Fruit fly (Drosophila melanogaster) whole organism, adult: Measurements from ENCODE around the gene elfless.

Experiments
- CG11617 ChIP-seq: fragments of 200-800 bp; sonication (Bioruptor generic); optimal IDR thresholded peaks from 2 replicates; lab custom pipeline; 2017; ENCODE audit warnings: mild to moderate bottlenecking, missing biosample characterization, missing genetic modification reagents, missing genetic modification characterization
- CG12768 ChIP-seq: fragments of 200-800 bp; sonication (Bioruptor generic); optimal IDR thresholded peaks from 2 replicates; lab custom pipeline; 2017; ENCODE audit warnings: missing biosample characterization, missing genetic modification characterization, mild to moderate bottlenecking, moderate library complexity, missing genetic modification reagents
- CG14711 ChIP-seq: fragments of 200-800 bp; sonication (Bioruptor generic); optimal IDR thresholded peaks from 2 replicates; lab custom pipeline; 2018; ENCODE audit warnings: missing biosample characterization, mild to moderate bottlenecking, missing genetic modification characterization, moderate library complexity
- CG1620 ChIP-seq: fragments of 200-800 bp; sonication (Bioruptor generic); optimal IDR thresholded peaks from 2 replicates; lab custom pipeline; 2016; ENCODE audit warnings: missing biosample characterization, missing genetic modification characterization
- CG33017 ChIP-seq: fragments of 200-800 bp; sonication (Bioruptor generic); optimal IDR thresholded peaks from 2 replicates; lab custom pipeline; 2018; ENCODE audit warnings: missing biosample characterization, mild to moderate bottlenecking, missing genetic modification characterization, moderate library complexity
- CG5204 ChIP-seq: fragments of 200-800 bp; sonication (Bioruptor generic); optimal IDR thresholded peaks from 2 replicates; lab custom pipeline; 2016; ENCODE audit warnings: missing biosample characterization, missing genetic modification characterization
- CG7045 ChIP-seq: fragments of 200-800 bp; sonication (Bioruptor generic); optimal IDR thresholded peaks from 2 replicates; lab custom pipeline; 2017; ENCODE audit warnings: missing biosample characterization, mild to moderate bottlenecking, missing genetic modification characterization
- CG7101 ChIP-seq: fragments of 200-800 bp; sonication (Bioruptor generic); optimal IDR thresholded peaks from 2 replicates; lab custom pipeline; 2018; ENCODE audit warnings: missing biosample characterization, mild to moderate bottlenecking, missing genetic modification characterization, moderate library complexity
- Clk ChIP-seq: fragments of 200-800 bp; sonication (Bioruptor generic); optimal IDR thresholded peaks from 2 replicates; lab custom pipeline; 2017; ENCODE audit warnings: missing biosample characterization, missing genetic modification characterization
- Crg-1 ChIP-seq: fragments of 200-800 bp; sonication (Bioruptor generic); optimal IDR thresholded peaks from 2 replicates; lab custom pipeline; 2016; ENCODE audit warnings: missing biosample characterization, missing genetic modification characterization
- Hr96 ChIP-seq: fragments of 200-800 bp; sonication (Bioruptor generic); optimal IDR thresholded peaks from 2 replicates; lab custom pipeline; 2016; ENCODE audit warnings: missing biosample characterization, missing genetic modification characterization
- Mnt ChIP-seq: fragments of 200-800 bp; sonication (Bioruptor generic); optimal IDR thresholded peaks from 2 replicates; lab custom pipeline; 2016; ENCODE audit warnings: missing biosample characterization, mild to moderate bottlenecking, missing genetic modification characterization
- bab1 ChIP-seq: fragments of 200-800 bp; sonication (Bioruptor generic); optimal IDR thresholded peaks from 3 replicates; lab custom pipeline; 2019; ENCODE audit warnings: missing biosample characterization, mild to moderate bottlenecking, missing genetic modification characterization, moderate library complexity
- cic ChIP-seq: fragments of 200-800 bp; sonication (Bioruptor generic); optimal IDR thresholded peaks from 2 replicates; lab custom pipeline; 2017; ENCODE audit warnings: missing biosample characterization, mild to moderate bottlenecking, missing genetic modification characterization, moderate library complexity
- cnc ChIP-seq, 2 experiments: fragments of >200 bp; optimal IDR thresholded peaks; 2 replicates each; lab custom pipeline; 2017
- kay ChIP-seq: fragments of 200-800 bp; sonication (Bioruptor generic); peaks from one replicate; lab custom pipeline; 2016; ENCODE audit warnings: missing biosample characterization, missing genetic modification characterization, borderline replicate concordance
- ovo ChIP-seq: fragments of 200-800 bp; sonication (Bioruptor generic); optimal IDR thresholded peaks from 2 replicates; lab custom pipeline; 2016; ENCODE audit warnings: missing biosample characterization, missing genetic modification characterization
- pad ChIP-seq: fragments of 200-800 bp; sonication (Bioruptor generic); optimal IDR thresholded peaks from 3 replicates; lab custom pipeline; 2017; ENCODE audit warnings: missing biosample characterization, missing genetic modification characterization, mild to moderate bottlenecking, moderate library complexity, missing genetic modification reagents
- tj ChIP-seq: fragments of 200-800 bp; sonication (Bioruptor generic); optimal IDR thresholded peaks from 3 replicates; lab custom pipeline; 2017; ENCODE audit warnings: missing biosample characterization, mild to moderate bottlenecking, missing genetic modification characterization, moderate library complexity
- toe ChIP-seq: fragments of 200-800 bp; sonication (Bioruptor generic); optimal IDR thresholded peaks from 2 replicates; lab custom pipeline; 2016; ENCODE audit warnings: missing biosample characterization, missing genetic modification characterization

The elfless gene

DNA sequence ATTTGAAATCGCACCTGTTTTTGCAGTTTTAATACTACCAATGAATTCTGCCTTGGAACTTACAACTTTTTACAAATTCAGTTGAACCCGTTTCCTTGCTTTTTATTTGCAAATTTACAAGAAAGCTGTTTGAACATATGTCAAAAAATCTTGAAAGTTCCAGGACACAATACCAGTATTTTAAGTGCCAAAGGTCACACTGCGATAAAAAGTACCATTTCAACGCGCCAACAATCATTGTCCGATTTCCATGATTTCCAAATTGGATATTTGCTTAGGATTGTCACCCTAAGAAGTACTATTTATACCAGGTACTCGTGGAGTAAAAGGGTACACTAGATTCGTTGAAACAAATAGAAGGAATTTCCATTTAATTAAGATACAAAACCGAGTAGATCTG, at the start of gene elfless:
Gene elfless, minus strand, starts transcription at position 101 of the 400 bp plus-strand sequence.
- TF ChIP-seq bab1: no peak

DNA sequence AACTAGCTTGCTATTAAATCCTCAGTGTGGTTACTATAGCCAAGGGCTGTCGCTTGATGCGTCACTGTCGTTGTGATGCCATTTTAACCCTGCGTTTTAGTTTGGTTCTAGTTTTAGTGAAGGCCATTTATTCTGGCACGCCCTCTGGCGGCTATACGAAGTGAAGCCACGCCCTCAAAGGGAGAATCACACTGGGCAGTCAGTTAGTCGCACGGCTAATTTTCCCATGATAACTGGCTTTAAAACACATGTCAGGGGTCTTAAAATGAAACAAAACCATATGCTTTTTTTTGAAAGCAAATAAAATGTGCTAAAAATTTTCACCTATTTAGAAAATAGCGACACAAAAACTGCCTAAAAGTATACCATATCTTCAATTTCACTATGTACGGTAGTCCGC, 21.5 kb upstream of the elfless start:
- TF ChIP-seq CG7045 (GFP tag; lab: Kevin White, UChicago) (no peak), tj (GFP tag; lab: Kevin White, UChicago) (no peak), CG1620 (GFP tag; lab: Kevin White, UChicago) (no peak), CG33017 (tag; lab: Kevin White, UChicago) (no peak), CG5204 (GFP tag; lab: Kevin White, UChicago) (no peak), Mnt (GFP tag; lab: Kevin White, UChicago) (no peak), CG14711 (tag; lab: Kevin White, UChicago) (no peak), CG11617 (GFP tag; lab: Kevin White, UChicago) (no peak), kay (GFP tag; lab: Kevin White, UChicago) (no peak), pad (GFP tag; lab: Kevin White, UChicago) (no peak), Clk (no peak), Crg-1 (GFP tag; lab: Kevin White, UChicago) (no peak), CG12768 (GFP tag; lab: Kevin White, UChicago) (no peak), ovo (GFP tag; lab: Kevin White, UChicago) (no peak), toe (no peak), Hr96 (GFP tag; lab: Kevin White, UChicago) (no peak), CG7101 (no peak), cnc (optimal IDR thresholded peaks at IDR 0.05; lab: Kevin White, UChicago) (no peak)

DNA sequence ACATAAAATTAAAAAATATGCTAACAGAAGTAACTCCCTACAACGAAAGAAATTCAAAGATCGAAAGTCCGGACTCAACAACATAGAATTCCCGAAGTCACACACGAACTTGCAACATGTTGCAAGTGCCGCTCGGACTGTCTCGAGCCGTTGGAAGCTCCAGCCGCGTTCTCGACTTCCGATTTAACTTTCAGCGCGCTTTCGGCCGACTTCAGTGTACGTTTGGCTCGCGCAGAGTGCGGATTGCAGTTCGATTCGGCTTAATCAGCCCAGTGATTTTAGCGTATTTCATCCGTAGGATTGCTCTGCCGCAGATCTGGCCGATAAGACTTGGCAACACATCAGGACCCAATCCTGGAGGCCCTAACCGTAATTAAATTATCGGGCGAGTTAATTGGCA, 893 bp upstream of the elfless start, which contains the start of gene rdo:
Gene rdo, plus strand, starts transcription at position 213 of the 400 bp plus-strand sequence.
- no peak for TF ChIP-seq CG11617 (GFP tag; lab: Kevin White, UChicago)
- no peak for TF ChIP-seq toe
- TF ChIP-seq Mnt (GFP tag; lab: Kevin White, UChicago): no peak

DNA sequence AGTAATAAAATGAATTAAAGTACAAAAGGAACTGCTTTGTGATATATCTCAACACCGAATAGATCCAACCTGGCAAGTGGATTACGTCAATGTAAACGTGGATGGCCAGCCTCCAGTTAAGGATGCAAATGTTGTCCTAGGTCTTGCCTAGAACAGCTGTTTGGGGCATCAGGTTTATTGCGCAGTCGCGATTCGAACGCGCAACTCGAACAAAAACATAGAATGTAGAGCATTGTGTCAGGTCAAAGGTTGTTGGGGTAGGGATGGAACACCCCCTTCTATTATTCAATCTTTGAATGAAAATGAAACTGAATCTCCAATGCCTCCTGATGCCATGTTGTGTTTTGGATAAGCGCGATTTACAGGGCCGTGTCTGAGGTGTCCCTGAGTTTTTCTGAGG, 1.6 kb downstream of the elfless start:
- no peak for TF ChIP-seq Clk
- TF ChIP-seq bab1: no peak
- TF ChIP-seq toe: no peak
- TF ChIP-seq CG5204 (GFP tag; lab: Kevin White, UChicago): no peak
- no peak for TF ChIP-seq tj (GFP tag; lab: Kevin White, UChicago)
- TF ChIP-seq CG1620 (GFP tag; lab: Kevin White, UChicago): no peak
- TF ChIP-seq CG14711 (tag; lab: Kevin White, UChicago): no peak
- no peak for TF ChIP-seq CG12768 (GFP tag; lab: Kevin White, UChicago)
- TF ChIP-seq cic (GFP tag; lab: Kevin White, UChicago): no peak
- TF ChIP-seq CG7045 (GFP tag; lab: Kevin White, UChicago): no peak
- TF ChIP-seq Hr96 (GFP tag; lab: Kevin White, UChicago): no peak
- no peak for TF ChIP-seq pad (GFP tag; lab: Kevin White, UChicago)
- no peak for TF ChIP-seq Crg-1 (GFP tag; lab: Kevin White, UChicago)

DNA sequence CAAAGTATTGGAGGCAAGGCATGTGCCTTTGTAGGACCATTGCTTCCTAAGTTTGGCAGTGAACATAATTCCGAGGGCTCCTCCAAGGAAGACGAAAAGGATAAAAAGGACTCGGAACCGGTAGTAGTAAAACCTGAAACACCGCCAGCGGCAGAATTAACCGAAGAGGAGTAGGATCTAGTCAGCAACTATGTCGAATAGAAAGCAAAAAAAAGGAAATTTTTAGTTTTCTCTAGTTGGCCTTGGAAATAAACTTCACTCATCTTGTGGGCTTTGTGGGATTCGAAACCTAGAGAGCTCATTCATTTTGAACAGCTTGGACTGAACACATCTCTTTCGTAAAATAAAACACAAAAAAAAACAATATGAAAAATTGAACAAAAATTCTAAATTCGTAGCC, 2.6 kb downstream of the elfless start, which contains the start of gene CG31740:
Gene CG31740, plus strand, starts transcription at position 301 of the 400 bp plus-strand sequence.
- TF ChIP-seq CG33017 (tag; lab: Kevin White, UChicago) (no peak), Hr96 (GFP tag; lab: Kevin White, UChicago) (no peak), Crg-1 (GFP tag; lab: Kevin White, UChicago) (no peak), tj (GFP tag; lab: Kevin White, UChicago) (no peak), CG1620 (GFP tag; lab: Kevin White, UChicago) (no peak), CG12768 (GFP tag; lab: Kevin White, UChicago) (no peak), CG7101 (no peak), Mnt (GFP tag; lab: Kevin White, UChicago) (no peak)

DNA sequence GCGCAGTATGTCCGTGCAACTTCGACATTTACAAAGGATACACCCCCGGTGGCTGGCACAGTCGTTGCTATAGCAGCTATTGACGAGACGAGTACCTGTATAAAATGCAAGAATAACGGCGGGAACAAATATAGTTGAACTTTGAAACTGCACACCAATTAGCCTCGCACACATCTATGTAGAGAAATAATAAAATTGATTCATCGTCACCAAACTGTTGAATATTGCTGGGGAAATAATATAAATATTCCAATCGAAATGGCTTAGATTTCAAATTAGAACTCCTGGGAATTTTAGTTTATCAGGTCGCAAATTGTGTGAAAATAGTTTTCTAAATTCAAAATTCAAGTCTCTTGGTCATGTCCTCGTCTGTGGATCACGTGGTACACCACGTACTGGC, 3.6 kb downstream of the elfless start, which contains the start of the genes CG42634 and CG42635:
Gene CG42634, plus strand, starts transcription at position 301 of the 400 bp plus-strand sequence.
Gene CG42635, plus strand, starts transcription at position 301 of the 400 bp plus-strand sequence.
- TF ChIP-seq bab1: no peak
- no peak for TF ChIP-seq CG33017 (tag; lab: Kevin White, UChicago)
- TF ChIP-seq CG7101: no peak
- no peak for TF ChIP-seq Mnt (GFP tag; lab: Kevin White, UChicago)
- TF ChIP-seq toe: no peak
- no peak for TF ChIP-seq CG7045 (GFP tag; lab: Kevin White, UChicago)
- TF ChIP-seq cnc (optimal IDR thresholded peaks at IDR 0.05; lab: Kevin White, UChicago): no peak
- TF ChIP-seq CG12768 (GFP tag; lab: Kevin White, UChicago): no peak
- TF ChIP-seq CG1620 (GFP tag; lab: Kevin White, UChicago): no peak
- no peak for TF ChIP-seq ovo (GFP tag; lab: Kevin White, UChicago)
- no peak for TF ChIP-seq kay (GFP tag; lab: Kevin White, UChicago)
- no peak for TF ChIP-seq cic (GFP tag; lab: Kevin White, UChicago)
- no peak for TF ChIP-seq CG11617 (GFP tag; lab: Kevin White, UChicago)
- TF ChIP-seq pad (GFP tag; lab: Kevin White, UChicago): no peak
- TF ChIP-seq CG5204 (GFP tag; lab: Kevin White, UChicago): no peak
- TF ChIP-seq Crg-1 (GFP tag; lab: Kevin White, UChicago): no peak
- no peak for TF ChIP-seq CG14711 (tag; lab: Kevin White, UChicago)
- TF ChIP-seq Clk: no peak
- TF ChIP-seq tj (GFP tag; lab: Kevin White, UChicago): no peak

DNA sequence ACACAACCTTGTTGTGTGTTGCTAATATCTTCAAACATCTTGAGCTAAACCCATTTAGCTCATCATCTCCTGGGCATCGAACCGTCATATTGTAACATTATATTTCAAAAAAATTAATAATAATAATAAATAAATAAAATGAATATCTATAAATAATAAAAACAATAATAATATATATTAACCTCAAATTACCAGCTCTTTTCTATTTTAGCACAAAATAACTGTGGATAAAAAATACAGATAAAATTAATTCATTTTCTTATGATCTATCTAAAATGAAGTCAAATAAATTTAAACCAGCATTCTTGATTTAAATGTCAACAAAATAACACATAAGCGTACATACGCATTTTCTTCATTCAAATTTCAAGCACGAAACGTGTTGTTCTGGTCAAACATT, 4.2 kb downstream of the elfless start, which contains the start of gene CG42659:
Gene CG42659, plus strand, starts transcription at position 301 of the 400 bp plus-strand sequence.
- TF ChIP-seq CG12768 (GFP tag; lab: Kevin White, UChicago) (no peak), toe (no peak), CG7045 (GFP tag; lab: Kevin White, UChicago) (no peak), bab1 (no peak), Mnt (GFP tag; lab: Kevin White, UChicago) (no peak), Crg-1 (GFP tag; lab: Kevin White, UChicago) (no peak)
